Worm (Caenorhabditis elegans) whole organism, young adult: ENCODE measurements around the gene F27E5.3.

Experiments
- B0336.3 ChIP-seq: fragments of 200-800 bp; sonication (Bioruptor generic); IDR thresholded peaks from 2 replicates; pipeline ENCODE4 v1.3.6; 2022; ENCODE audit warnings: missing genetic modification characterization, missing compliant biosample characterization
- F33H1.4 ChIP-seq: fragments of 200-800 bp; sonication (Bioruptor generic); IDR thresholded peaks from 2 replicates; pipeline ENCODE4 v1.3.6; 2022; ENCODE audit warnings: missing genetic modification reagents, missing genetic modification characterization, missing compliant biosample characterization
- F37B4.10 ChIP-seq: fragments of 200-800 bp; sonication (Bioruptor generic); IDR thresholded peaks from 2 replicates; pipeline ENCODE4 v1.3.6; 2022; ENCODE audit warnings: missing genetic modification characterization, missing compliant biosample characterization
- F49E8.2 ChIP-seq: sonication (generic microtip); optimal IDR thresholded peaks from 3 replicates; lab custom pipeline; 2017; ENCODE audit warnings: missing genetic modification characterization, mild to moderate bottlenecking, missing compliant biosample characterization, antibody characterized with exemption, moderate library complexity; ENCODE audit not compliant: insufficient read depth
- F57A8.1 ChIP-seq: fragments of 200-800 bp; sonication (Bioruptor generic); optimal IDR thresholded peaks from 2 replicates; lab custom pipeline; 2018; ENCODE audit warnings: mild to moderate bottlenecking, missing genetic modification characterization, moderate library complexity, missing compliant biosample characterization
- F57C9.4 ChIP-seq: sonication (generic microtip); optimal IDR thresholded peaks from 2 replicates; lab custom pipeline; 2017; ENCODE audit warnings: mild to moderate bottlenecking, missing genetic modification characterization, missing compliant biosample characterization
- K12H6.12 ChIP-seq: fragments of 200-800 bp; sonication (Bioruptor generic); optimal IDR thresholded peaks from 2 replicates; lab custom pipeline; 2018; ENCODE audit warnings: mild to moderate bottlenecking, missing genetic modification characterization, missing compliant biosample characterization
- T26A5.8 ChIP-seq: sonication (generic microtip); optimal IDR thresholded peaks from 2 replicates; lab custom pipeline; 2016; ENCODE audit warnings: missing genetic modification characterization, missing compliant biosample characterization
- Y53F4B.3 ChIP-seq: fragments of 200-800 bp; sonication (Bioruptor generic); IDR thresholded peaks from 2 replicates; pipeline ENCODE4 v1.3.6; 2022; ENCODE audit warnings: missing genetic modification reagents, missing genetic modification characterization, missing compliant biosample characterization
- Y53G8AR.9 ChIP-seq: fragments of 200-800 bp; sonication (Bioruptor generic); conservative IDR thresholded peaks from 2 replicates; pipeline ENCODE4 v1.3.6; 2022; ENCODE audit warnings: missing genetic modification reagents, missing genetic modification characterization, missing compliant biosample characterization
- atf-7 ChIP-seq: sonication (generic microtip); optimal IDR thresholded peaks from 2 replicates; lab custom pipeline; 2017; ENCODE audit warnings: mild to moderate bottlenecking, missing genetic modification characterization, missing compliant biosample characterization
- attf-6 ChIP-seq: fragments of 200-800 bp; sonication (Bioruptor generic); IDR thresholded peaks from 2 replicates; pipeline ENCODE4 v1.3.6; 2022; ENCODE audit warnings: missing genetic modification reagents, missing genetic modification characterization, missing compliant biosample characterization
- ceh-100 ChIP-seq: fragments of 200-800 bp; sonication (Bioruptor generic); IDR thresholded peaks from 2 replicates; pipeline ENCODE4 v1.3.6; 2022; ENCODE audit warnings: missing genetic modification reagents, missing genetic modification characterization, missing compliant biosample characterization
- ceh-40 ChIP-seq: fragments of 200-800 bp; sonication (Bioruptor generic); IDR thresholded peaks from 2 replicates; pipeline ENCODE4 v1.3.6; 2022; ENCODE audit warnings: missing genetic modification characterization, missing compliant biosample characterization
- ceh-79 ChIP-seq: sonication (generic microtip); optimal IDR thresholded peaks from 2 replicates; lab custom pipeline; 2017; ENCODE audit warnings: mild to moderate bottlenecking, missing genetic modification characterization, missing compliant biosample characterization
- chd-7 ChIP-seq: sonication (generic microtip); optimal IDR thresholded peaks from 2 replicates; lab custom pipeline; 2016; ENCODE audit warnings: mild to moderate bottlenecking, missing genetic modification characterization, moderate library complexity, missing compliant biosample characterization
- dpff-1 ChIP-seq: sonication (generic microtip); optimal IDR thresholded peaks from 2 replicates; lab custom pipeline; 2017; ENCODE audit warnings: mild to moderate bottlenecking, missing genetic modification characterization, missing compliant biosample characterization
- efl-1 ChIP-seq: fragments of 150-350 bp; optimal IDR thresholded peaks from 2 replicates; lab custom pipeline; 2014; ENCODE audit warnings: missing biosample characterization, missing genetic modification reagents, missing genetic modification characterization
- egrh-3 ChIP-seq: fragments of 200-800 bp; sonication (Bioruptor generic); IDR thresholded peaks from 2 replicates; pipeline ENCODE4 v1.3.6; 2022; ENCODE audit warnings: missing genetic modification reagents, missing genetic modification characterization, missing compliant biosample characterization
- hmg-1.2 ChIP-seq: fragments of 200-800 bp; sonication (Bioruptor generic); IDR thresholded peaks from 2 replicates; pipeline ENCODE4 v1.3.6; 2022; ENCODE audit warnings: missing genetic modification reagents, missing genetic modification characterization, missing compliant biosample characterization
- lir-1 ChIP-seq: fragments of 200-800 bp; sonication (Bioruptor generic); conservative IDR thresholded peaks from 2 replicates; pipeline ENCODE4 v1.3.6; 2022; ENCODE audit warnings: missing genetic modification reagents, missing genetic modification characterization, missing compliant biosample characterization
- lsl-1 ChIP-seq: fragments of 200-800 bp; sonication (Bioruptor generic); optimal IDR thresholded peaks from 2 replicates; lab custom pipeline; 2018; ENCODE audit warnings: mild to moderate bottlenecking, missing genetic modification characterization, moderate library complexity, missing compliant biosample characterization
- madf-10 ChIP-seq: sonication (generic microtip); optimal IDR thresholded peaks from 2 replicates; lab custom pipeline; 2016; ENCODE audit warnings: mild to moderate bottlenecking, missing genetic modification characterization, missing compliant biosample characterization
- madf-3 ChIP-seq: fragments of 200-800 bp; sonication (Bioruptor generic); IDR thresholded peaks from 2 replicates; pipeline ENCODE4 v1.3.6; 2022; ENCODE audit warnings: missing genetic modification reagents, missing genetic modification characterization, missing compliant biosample characterization
- madf-8 ChIP-seq: fragments of 200-800 bp; sonication (Bioruptor generic); conservative IDR thresholded peaks from 2 replicates; pipeline ENCODE4 v1.3.6; 2022; ENCODE audit warnings: missing genetic modification reagents, missing genetic modification characterization, missing compliant biosample characterization
- nfya-2 ChIP-seq: fragments of 200-800 bp; sonication (Bioruptor generic); IDR thresholded peaks from 2 replicates; pipeline ENCODE4 v1.3.6; 2022; ENCODE audit warnings: missing genetic modification reagents, missing genetic modification characterization, missing compliant biosample characterization
- nhr-120 ChIP-seq: fragments of 200-800 bp; sonication (Bioruptor generic); IDR thresholded peaks from 2 replicates; pipeline ENCODE4 v1.3.6; 2022; ENCODE audit warnings: missing genetic modification characterization, missing compliant biosample characterization
- nhr-80 ChIP-seq: sonication (generic microtip); optimal IDR thresholded peaks from 2 replicates; lab custom pipeline; 2016; ENCODE audit warnings: missing genetic modification characterization, missing compliant biosample characterization
- nhr-90 ChIP-seq: sonication (generic microtip); optimal IDR thresholded peaks from 2 replicates; lab custom pipeline; 2016; ENCODE audit warnings: missing genotype, mild to moderate bottlenecking, missing genetic modification characterization, missing compliant biosample characterization
- rcor-1 ChIP-seq: fragments of 200-800 bp; sonication (Bioruptor generic); IDR thresholded peaks from 2 replicates; pipeline ENCODE4 v1.3.6; 2022; ENCODE audit warnings: missing genetic modification reagents, missing genetic modification characterization, missing compliant biosample characterization
- rec-8 ChIP-seq, 2 experiments: sonication (generic microtip); optimal IDR thresholded peaks; 2 replicates each; lab custom pipeline; 2016; ENCODE audit warnings: mild to moderate bottlenecking in 2 of 2, missing genetic modification characterization in 2 of 2, missing genetic modification reagents in 2 of 2, missing genotype in 2 of 2, missing biosample characterization in 1 of 2, missing compliant biosample characterization in 1 of 2, moderate library complexity in 1 of 2
- repo-1 ChIP-seq: sonication (generic microtip); optimal IDR thresholded peaks from 2 replicates; lab custom pipeline; 2017; ENCODE audit warnings: mild to moderate bottlenecking, missing genetic modification characterization, missing compliant biosample characterization
- sptf-2 ChIP-seq: fragments of 200-800 bp; sonication (Bioruptor generic); optimal IDR thresholded peaks from 2 replicates; lab custom pipeline; 2018; ENCODE audit warnings: mild to moderate bottlenecking, missing genetic modification characterization, missing compliant biosample characterization
- tbx-9 ChIP-seq: sonication (generic microtip); optimal IDR thresholded peaks from 2 replicates; lab custom pipeline; 2016; ENCODE audit warnings: borderline replicate concordance, missing genetic modification characterization, inconsistent platforms, missing compliant biosample characterization
- unc-62 ChIP-seq: fragments of 150-350 bp; optimal IDR thresholded peaks from 2 replicates; lab custom pipeline; 2014; ENCODE audit warnings: missing biosample characterization, missing genetic modification reagents, missing genetic modification characterization
- xnd-1 ChIP-seq: sonication (generic microtip); optimal IDR thresholded peaks from 2 replicates; lab custom pipeline; 2016; ENCODE audit warnings: missing genotype, missing genetic modification reagents, missing genetic modification characterization, missing compliant biosample characterization
- zfh-2 ChIP-seq: fragments of 200-800 bp; sonication (Bioruptor generic); conservative IDR thresholded peaks from 2 replicates; pipeline ENCODE4 v1.3.6; 2022; ENCODE audit warnings: missing genetic modification reagents, missing genetic modification characterization, missing compliant biosample characterization
- ztf-25 ChIP-seq: fragments of 200-800 bp; sonication (Bioruptor generic); IDR thresholded peaks from 2 replicates; pipeline ENCODE4 v1.3.6; 2022; ENCODE audit warnings: missing genetic modification reagents, missing genetic modification characterization, missing compliant biosample characterization
- ztf-6 ChIP-seq: fragments of 200-800 bp; sonication (Bioruptor generic); IDR thresholded peaks from 2 replicates; pipeline ENCODE4 v1.3.6; 2022; ENCODE audit warnings: missing genetic modification reagents, missing genetic modification characterization, missing compliant biosample characterization

Gene F27E5.3

ce11 chrII:10121725-10122124, 22.3 kb downstream of the F27E5.3 start, which contains the start of gene lov-1:
Gene lov-1, minus strand, starts transcription at chrII:10121825.
- TF ChIP-seq ztf-6 (GFP tag; lab: Robert Waterston, UW) = no peak
- TF ChIP-seq F33H1.4 (GFP tag; lab: Robert Waterston, UW) = no peak
- no peak for TF ChIP-seq nhr-80 (tag; lab: Kevin White, UChicago)
- no peak for TF ChIP-seq dpff-1 (tag; lab: Kevin White, UChicago)
- TF ChIP-seq lsl-1 (GFP tag; lab: Kevin White, UChicago) = no peak
- no peak for TF ChIP-seq nhr-90 (tag; lab: Kevin White, UChicago)
- no peak for TF ChIP-seq ceh-79 (tag; lab: Kevin White, UChicago)
- no peak for TF ChIP-seq F49E8.2 (tag; lab: Kevin White, UChicago)
- TF ChIP-seq rec-8 (tag; optimal IDR thresholded peaks at IDR 0.05; lab: Kevin White, UChicago) = no peak
- no peak for TF ChIP-seq Y53G8AR.9 (GFP tag; lab: Robert Waterston, UW)
- TF ChIP-seq K12H6.12 = no peak
- TF ChIP-seq hmg-1.2 (GFP tag; lab: Robert Waterston, UW) = no peak
- no peak for TF ChIP-seq F57C9.4
- TF ChIP-seq nhr-120 (GFP tag; lab: Robert Waterston, UW) = no peak
- TF ChIP-seq xnd-1 (tag; lab: Kevin White, UChicago) = no peak
- TF ChIP-seq madf-3 (GFP tag; lab: Robert Waterston, UW) = no peak

- TF ChIP-seq lir-1 (GFP tag; lab: Robert Waterston, UW) (no peak), zfh-2 (GFP tag; lab: Robert Waterston, UW) (peak; percentile 53; the same call in 1 of the 2 replicates)
Observed at ce11 chrII:10116690-10117089, 27.3 kb downstream of the F27E5.3 start.

ce11 chrII:10108377-10108776, 35.6 kb downstream of the F27E5.3 start, which contains the start of the genes ZK945.7 and ZK945.8:
Gene ZK945.7, minus strand, starts transcription at chrII:10108477.
Gene ZK945.8, plus strand, starts transcription at chrII:10108651.
- TF ChIP-seq rcor-1 (GFP tag; lab: Robert Waterston, UW) (no peak), ceh-79 (tag; lab: Kevin White, UChicago) (no peak), efl-1 (GFP tag; lab: Kevin White, UChicago) (no peak), F57C9.4 (no peak), ceh-40 (GFP tag; lab: Robert Waterston, UW) (no peak), F57A8.1 (GFP tag; lab: Kevin White, UChicago) (no peak), ceh-100 (GFP tag; lab: Robert Waterston, UW) (no peak), attf-6 (GFP tag; lab: Robert Waterston, UW) (no peak), ztf-25 (no peak), B0336.3 (GFP tag; lab: Robert Waterston, UW) (no peak)

- TF ChIP-seq madf-10 (tag; lab: Kevin White, UChicago) (no peak), T26A5.8 (tag; lab: Kevin White, UChicago) (no peak), F37B4.10 (no peak), unc-62 (GFP tag; lab: Kevin White, UChicago) (no peak), xnd-1 (tag; lab: Kevin White, UChicago) (no peak), nfya-2 (no peak), zfh-2 (GFP tag; lab: Robert Waterston, UW) (no peak), egrh-3 (GFP tag; lab: Robert Waterston, UW) (no peak)
Observed at ce11 chrII:10106870-10107269, 37.1 kb downstream of the F27E5.3 start, which contains the start of gene ZK945.6. Gene ZK945.6, minus strand, starts transcription at chrII:10106970.

- TF ChIP-seq Y53F4B.3 (GFP tag; lab: Robert Waterston, UW) (no peak), sptf-2 (GFP tag; lab: Kevin White, UChicago) (no peak), chd-7 (no peak), madf-8 (GFP tag; lab: Robert Waterston, UW) (no peak), repo-1 (tag; lab: Kevin White, UChicago) (no peak), tbx-9 (no peak), atf-7 (no peak), F49E8.2 (tag; lab: Kevin White, UChicago) (no peak), F57C9.4 (no peak)
Observed at ce11 chrII:10105604-10106003, 38.4 kb downstream of the F27E5.3 start, which contains the start of gene ZK945.4. Gene ZK945.4, minus strand, starts transcription at chrII:10105704.
